Fruit fly (Drosophila melanogaster) whole organism, embryonic: ENCODE results near the gene nAChRalpha3.

Source experiments
- Atf-2 ChIP-seq: fragments of 200-800 bp; sonication (Bioruptor generic); optimal IDR thresholded peaks from 2 replicates; lab custom pipeline; 2016; ENCODE audit warnings: missing biosample characterization, missing genetic modification characterization
- BtbVII ChIP-seq: fragments of 200-800 bp; sonication (Bioruptor generic); optimal IDR thresholded peaks from 3 replicates; lab custom pipeline; 2017; ENCODE audit warnings: missing biosample characterization, mild to moderate bottlenecking, missing genetic modification characterization
- C15 ChIP-seq: fragments of 200-800 bp; sonication (Bioruptor generic); IDR thresholded peaks from 3 replicates; pipeline ENCODE4 v1.3.6; 2022; ENCODE audit warnings: missing biosample characterization, missing genetic modification characterization
- CG11247 ChIP-seq: fragments of 200-800 bp; sonication (Bioruptor generic); IDR thresholded peaks from 2 replicates; pipeline ENCODE4 v1.3.6; 2022; ENCODE audit warnings: missing biosample characterization, missing genetic modification characterization
- CG11723 ChIP-seq: fragments of 200-800 bp; sonication (Bioruptor generic); optimal IDR thresholded peaks from 2 replicates; lab custom pipeline; 2017; ENCODE audit warnings: missing biosample characterization, mild to moderate bottlenecking, missing genetic modification characterization
- CG14014 ChIP-seq: fragments of 200-800 bp; sonication (Bioruptor generic); IDR thresholded peaks from 2 replicates; pipeline ENCODE4 v1.3.6; 2022; ENCODE audit warnings: missing biosample characterization, missing genetic modification characterization
- CG15514 ChIP-seq: fragments of 200-800 bp; sonication (Bioruptor generic); optimal IDR thresholded peaks from 3 replicates; lab custom pipeline; 2017; ENCODE audit warnings: missing biosample characterization, missing genetic modification characterization, mild to moderate bottlenecking, moderate library complexity, missing genetic modification reagents
- CG18011 ChIP-seq: fragments of 200-800 bp; sonication (Bioruptor generic); optimal IDR thresholded peaks from 2 replicates; lab custom pipeline; 2017; ENCODE audit warnings: missing biosample characterization, missing genetic modification characterization, mild to moderate bottlenecking, moderate library complexity, missing genotype
- CG2129 ChIP-seq: fragments of 200-800 bp; sonication (Bioruptor generic); IDR thresholded peaks from 2 replicates; pipeline ENCODE4 v1.3.6; 2022; ENCODE audit warnings: missing biosample characterization, missing genetic modification characterization; ENCODE audit not compliant: partially characterized antibody
- CG30020 ChIP-seq: fragments of 200-800 bp; optimal IDR thresholded peaks from 2 replicates; lab custom pipeline; 2019; ENCODE audit warnings: missing biosample characterization, mild to moderate bottlenecking, missing genetic modification characterization, moderate library complexity
- CG4360 ChIP-seq: fragments of 200-800 bp; sonication (Bioruptor generic); IDR thresholded peaks from 2 replicates; pipeline ENCODE4 v1.3.6; 2022; ENCODE audit warnings: missing biosample characterization, missing genetic modification characterization
- CG5245 ChIP-seq: fragments of 200-800 bp; sonication (Bioruptor generic); optimal IDR thresholded peaks from 3 replicates; lab custom pipeline; 2016; ENCODE audit warnings: missing biosample characterization, missing genetic modification characterization
- CG5953 ChIP-seq: fragments of 200-800 bp; sonication (Bioruptor generic); IDR thresholded peaks from 2 replicates; pipeline ENCODE4 v1.3.6; 2022; ENCODE audit warnings: missing biosample characterization, missing genetic modification characterization
- CG6654 ChIP-seq: fragments of 200-800 bp; sonication (Bioruptor generic); optimal IDR thresholded peaks from 2 replicates; lab custom pipeline; 2017; ENCODE audit warnings: missing biosample characterization, mild to moderate bottlenecking, missing genetic modification characterization
- CG8359 ChIP-seq: fragments of 200-800 bp; sonication (Bioruptor generic); optimal IDR thresholded peaks from 2 replicates; lab custom pipeline; 2017; ENCODE audit warnings: missing biosample characterization, mild to moderate bottlenecking, missing genetic modification characterization, borderline replicate concordance
- CG9876 ChIP-seq: fragments of 200-800 bp; sonication (Bioruptor generic); optimal IDR thresholded peaks from 2 replicates; lab custom pipeline; 2016; ENCODE audit warnings: missing biosample characterization, missing genetic modification characterization
- CHES-1-like ChIP-seq: fragments of 200-800 bp; sonication (Bioruptor generic); optimal IDR thresholded peaks from 2 replicates; lab custom pipeline; 2016; ENCODE audit warnings: missing biosample characterization, missing genetic modification characterization
- Dref ChIP-seq: fragments of 200-800 bp; sonication (Bioruptor generic); IDR thresholded peaks from 2 replicates; pipeline ENCODE4 v1.3.6; 2022; ENCODE audit warnings: missing biosample characterization, missing genetic modification characterization
- Drgx ChIP-seq: fragments of 200-800 bp; sonication (Bioruptor generic); IDR thresholded peaks from 2 replicates; pipeline ENCODE4 v1.3.6; 2022; ENCODE audit warnings: missing biosample characterization, missing genetic modification characterization
- Jarid2 ChIP-seq: fragments of 200-800 bp; sonication (Bioruptor generic); optimal IDR thresholded peaks from 3 replicates; lab custom pipeline; 2017; ENCODE audit warnings: mild to moderate bottlenecking, missing biosample characterization, missing genetic modification reagents, missing genetic modification characterization
- Med ChIP-seq: fragments of 200-800 bp; sonication (Bioruptor generic); peaks from one replicate; lab custom pipeline; 2016; ENCODE audit warnings: missing biosample characterization, missing genetic modification characterization, mild to moderate bottlenecking, inconsistent platforms, moderate library complexity
- Neu2 ChIP-seq: fragments of 200-800 bp; sonication (Bioruptor generic); optimal IDR thresholded peaks from 3 replicates; lab custom pipeline; 2016; ENCODE audit warnings: missing biosample characterization, missing genetic modification characterization, borderline replicate concordance
- Ravus ChIP-seq: fragments of 200-800 bp; sonication (Bioruptor generic); IDR thresholded peaks from 2 replicates; pipeline ENCODE4 v1.3.6; 2022; ENCODE audit warnings: missing biosample characterization, missing genetic modification characterization
- Xrp1 ChIP-seq: fragments of 200-800 bp; sonication (Bioruptor generic); IDR thresholded peaks from 2 replicates; pipeline ENCODE4 v1.3.6; 2022; ENCODE audit warnings: missing biosample characterization, missing genetic modification characterization
- ab ChIP-seq: fragments of 200-800 bp; sonication (Bioruptor generic); optimal IDR thresholded peaks from 2 replicates; lab custom pipeline; 2016; ENCODE audit warnings: missing biosample characterization, missing genetic modification characterization
- ase ChIP-seq: fragments of 200-800 bp; sonication (Bioruptor generic); IDR thresholded peaks from 3 replicates; pipeline ENCODE4 v1.3.6; 2022; ENCODE audit warnings: missing biosample characterization, missing genetic modification characterization
- ash1 ChIP-seq: fragments of 200-800 bp; sonication (Bioruptor generic); optimal IDR thresholded peaks from 2 replicates; lab custom pipeline; 2018; ENCODE audit warnings: missing biosample characterization, mild to moderate bottlenecking, missing genetic modification characterization
- bigmax ChIP-seq: fragments of 200-800 bp; sonication (Bioruptor generic); optimal IDR thresholded peaks from 2 replicates; lab custom pipeline; 2018; ENCODE audit warnings: missing biosample characterization, mild to moderate bottlenecking, missing genetic modification characterization
- cad ChIP-seq: fragments of >200 bp; optimal IDR thresholded peaks from 2 replicates; lab custom pipeline; 2017; ENCODE audit warnings: missing biosample characterization, missing genetic modification characterization
- ci ChIP-seq: fragments of 200-800 bp; sonication (Bioruptor generic); IDR thresholded peaks from 3 replicates; pipeline ENCODE4 v1.3.6; 2022; ENCODE audit warnings: missing biosample characterization, missing genetic modification characterization
- crol ChIP-seq: fragments of 200-800 bp; sonication (Bioruptor generic); IDR thresholded peaks from 2 replicates; pipeline ENCODE4 v1.3.6; 2022; ENCODE audit warnings: missing biosample characterization, missing genetic modification characterization
- dimm ChIP-seq: fragments of 200-800 bp; sonication (Bioruptor generic); IDR thresholded peaks from 2 replicates; pipeline ENCODE4 v1.3.6; 2022; ENCODE audit warnings: missing biosample characterization, missing genetic modification characterization
- gsb-n ChIP-seq: fragments of 200-800 bp; sonication (Bioruptor generic); optimal IDR thresholded peaks from 3 replicates; lab custom pipeline; 2018; ENCODE audit warnings: missing biosample characterization, mild to moderate bottlenecking, missing genetic modification characterization
- hkb ChIP-seq, 2 experiments: fragments of 200-800 bp in 1 of 2; fragments of >200 bp in 1 of 2; sonication (Bioruptor generic) in 1 of 2; IDR thresholded peaks in 1 of 2; optimal IDR thresholded peaks in 1 of 2; 2 replicates each; pipeline versions ENCODE4 v1.3.6 to Lab custom; 2017 to 2022; ENCODE audit warnings: missing biosample characterization in 1 of 2, missing genetic modification characterization in 1 of 2
- kay ChIP-seq: fragments of 200-800 bp; sonication (Bioruptor generic); optimal IDR thresholded peaks from 2 replicates; lab custom pipeline; 2016; ENCODE audit warnings: missing biosample characterization, missing genetic modification characterization
- nerfin-1 ChIP-seq: fragments of 200-800 bp; sonication (Bioruptor generic); optimal IDR thresholded peaks from 3 replicates; lab custom pipeline; 2019; ENCODE audit warnings: missing biosample characterization, mild to moderate bottlenecking, missing genetic modification characterization, moderate library complexity
- pan ChIP-seq, 4 experiments: fragments of >200 bp in 3 of 4; fragments of 200-800 bp in 1 of 4; sonication (Bioruptor generic) in 1 of 4; optimal IDR thresholded peaks in 3 of 4; IDR thresholded peaks in 1 of 4; 2 replicates each; pipeline versions ENCODE4 v1.3.6 to Lab custom; 2017 to 2022; ENCODE audit warnings: missing biosample characterization in 2 of 4, missing genetic modification characterization in 2 of 4, mixed read lengths in 1 of 4
- prd ChIP-seq, 3 experiments: fragments of >200 bp in 2 of 3; fragments of 200-800 bp in 1 of 3; sonication (Bioruptor generic) in 1 of 3; optimal IDR thresholded peaks in 2 of 3; IDR thresholded peaks in 1 of 3; 2 replicates in 2 of 3; 3 replicates in 1 of 3; pipeline versions ENCODE4 v1.3.6 to Lab custom; 2017 to 2022; ENCODE audit warnings: missing biosample characterization in 1 of 3, missing genetic modification characterization in 1 of 3
- row ChIP-seq: fragments of 200-800 bp; sonication (Bioruptor generic); IDR thresholded peaks from 3 replicates; pipeline ENCODE4 v1.3.6; 2022; ENCODE audit warnings: missing biosample characterization, missing genetic modification characterization
- sens ChIP-seq: fragments of 200-800 bp; sonication (Bioruptor generic); peaks from one replicate; lab custom pipeline; 2016; ENCODE audit warnings: missing biosample characterization, missing genetic modification characterization
- sisA ChIP-seq: fragments of 200-800 bp; sonication (Bioruptor generic); IDR thresholded peaks from 2 replicates; pipeline ENCODE4 v1.3.6; 2022; ENCODE audit warnings: missing biosample characterization, missing genetic modification characterization
- slbo ChIP-seq: fragments of 200-800 bp; sonication (Bioruptor generic); IDR thresholded peaks from 2 replicates; pipeline ENCODE4 v1.3.6; 2022; ENCODE audit warnings: missing biosample characterization, missing genetic modification characterization
- so ChIP-seq: fragments of 200-800 bp; sonication (Bioruptor generic); IDR thresholded peaks from 3 replicates; pipeline ENCODE4 v1.3.6; 2022; ENCODE audit warnings: missing biosample characterization, missing genetic modification characterization
- sug ChIP-seq: fragments of 200-800 bp; optimal IDR thresholded peaks from 2 replicates; lab custom pipeline; 2019; ENCODE audit warnings: missing biosample characterization, mild to moderate bottlenecking, missing genetic modification characterization, moderate library complexity
- tin ChIP-seq: fragments of 200-800 bp; sonication (Bioruptor generic); optimal IDR thresholded peaks from 3 replicates; lab custom pipeline; 2016; ENCODE audit warnings: missing biosample characterization, missing genetic modification characterization
- trh ChIP-seq: fragments of 200-800 bp; sonication (Bioruptor generic); optimal IDR thresholded peaks from 2 replicates; lab custom pipeline; 2016; ENCODE audit warnings: missing biosample characterization, missing genetic modification characterization

The nAChRalpha3 gene

dm6 chrX:8398177-8399018, 31.4 kb upstream of the nAChRalpha3 start, which contains the start of gene CG10555 (continued):
- TF ChIP-seq gsb-n (tag; lab: Kevin White, UChicago) (peak; percentile 21), CG8359 (no peak), cad (no peak), Neu2 (GFP tag; lab: Kevin White, UChicago) (peak; percentile 38), sug (peak; percentile 73), CG5953 (GFP tag; lab: Robert Waterston, UW) (peak; percentile 75), CHES-1-like (peak; percentile 85), CG4360 (peak; percentile 58; the same call in 1 of the 2 replicates), BtbVII (GFP tag; lab: Kevin White, UChicago) (no peak), CG2129 (GFP tag; lab: Robert Waterston, UW) (peak; percentile 23; the same call in 1 of the 2 replicates), ab (GFP tag; lab: Kevin White, UChicago) (peak; percentile 94), CG5245 (GFP tag; lab: Kevin White, UChicago) (peak; percentile 50), Atf-2 (peak; percentile 84)

dm6 chrX:8396611-8397010, 29.6 kb upstream of the nAChRalpha3 start:
- TF ChIP-seq CG30020 (tag; lab: Kevin White, UChicago) (no peak), prd (optimal IDR thresholded peaks at IDR 0.05; lab: Kevin White, UChicago) (no peak), prd (GFP tag; IDR thresholded peaks at IDR 0.05; lab: Robert Waterston, UW) (0 out of 3 replicates have a peak, but pooled peaks have one; percentile 4), CG11247 (no peak), CG14014 (GFP tag; lab: Robert Waterston, UW) (no peak), sens (GFP tag; lab: Kevin White, UChicago) (peak; percentile 72), dimm (GFP tag; lab: Robert Waterston, UW) (no peak), Jarid2 (GFP tag; lab: Kevin White, UChicago) (no peak), Xrp1 (GFP tag; lab: Robert Waterston, UW) (0 out of 2 replicates have a peak, but pooled peaks have one; percentile 12), tin (GFP tag; lab: Kevin White, UChicago) (no peak), Drgx (peak; percentile 77), pan (optimal IDR thresholded peaks at IDR 0.05; lab: Kevin White, UChicago) (no peak), pan (GFP tag; optimal IDR thresholded peaks at IDR 0.05 in 1 of 2, IDR thresholded peaks at IDR 0.05 in 1 of 2) (peak in 1 of 2 experiments; percentile 23), C15 (GFP tag; lab: Robert Waterston, UW) (no peak), slbo (GFP tag; lab: Robert Waterston, UW) (0 out of 2 replicates have a peak, but pooled peaks have one; percentile 24), CG6654 (GFP tag; lab: Kevin White, UChicago) (no peak), ci (GFP tag; lab: Robert Waterston, UW) (peak; percentile 44; the same call in 1 of the 3 replicates), row (GFP tag; lab: Robert Waterston, UW) (0 out of 3 replicates have a peak, but pooled peaks have one; percentile 13), hkb (optimal IDR thresholded peaks at IDR 0.05; lab: Kevin White, UChicago) (no peak), hkb (GFP tag; IDR thresholded peaks at IDR 0.05; lab: Robert Waterston, UW) (0 out of 2 replicates have a peak, but pooled peaks have one; percentile 11), CG18011 (GFP tag; lab: Kevin White, UChicago) (no peak), Med (GFP tag; lab: Kevin White, UChicago) (peak; percentile 70), Ravus (GFP tag; lab: Robert Waterston, UW) (no peak), so (GFP tag; lab: Robert Waterston, UW) (no peak), sisA (GFP tag; lab: Robert Waterston, UW) (peak; percentile 36; the same call in 1 of the 2 replicates)
- TF ChIP-seq, all 482 proteins: peak for 11

dm6 chrX:8385481-8385880, 18.5 kb upstream of the nAChRalpha3 start, which contains the start of gene CG1387:
TSS of gene CG1387 (plus strand) at chrX:8385781.
- TF ChIP-seq bigmax (GFP tag; lab: Kevin White, UChicago): no peak
- no peak for TF ChIP-seq CG15514 (GFP tag; lab: Kevin White, UChicago)
- no peak for TF ChIP-seq ase
- TF ChIP-seq Drgx: no peak
- no peak for TF ChIP-seq kay (GFP tag; lab: Kevin White, UChicago)
- TF ChIP-seq trh (GFP tag; lab: Kevin White, UChicago): no peak
- no peak for TF ChIP-seq Dref (GFP tag; lab: Robert Waterston, UW)
- TF ChIP-seq CG9876 (GFP tag; lab: Kevin White, UChicago): no peak
- no peak for TF ChIP-seq CG11723 (GFP tag; lab: Kevin White, UChicago)
- TF ChIP-seq nerfin-1 (tag; lab: Kevin White, UChicago): no peak
- no peak for TF ChIP-seq ash1 (GFP tag; lab: Kevin White, UChicago)
- no peak for TF ChIP-seq crol
